Fruit fly (Drosophila melanogaster) whole organism, wandering third instar larva: ENCODE data around the gene Dcr-1.

Experiments
- CG9705 ChIP-seq: fragments of 200-800 bp; sonication (Bioruptor generic); optimal IDR thresholded peaks from 2 replicates; lab custom pipeline; 2018; ENCODE audit warnings: missing biosample characterization, mild to moderate bottlenecking, missing genetic modification characterization
- GATAd ChIP-seq: sonication (Bioruptor generic); optimal IDR thresholded peaks from 2 replicates; lab custom pipeline; 2016; ENCODE audit warnings: missing biosample characterization, missing genetic modification characterization
- Jra ChIP-seq: sonication (Bioruptor generic); optimal IDR thresholded peaks from 2 replicates; lab custom pipeline; 2016; ENCODE audit warnings: missing biosample characterization, missing genetic modification characterization
- Mio ChIP-seq: sonication (Bioruptor generic); optimal IDR thresholded peaks from 2 replicates; lab custom pipeline; 2016; ENCODE audit warnings: missing biosample characterization, missing genetic modification characterization
- Myc ChIP-seq: fragments of >200 bp; optimal IDR thresholded peaks from 2 replicates; lab custom pipeline; 2017
- Rel ChIP-seq, 2 experiments: fragments of 200-800 bp; sonication (Bioruptor generic) in 1 of 2; optimal IDR thresholded peaks; 2 replicates in 1 of 2; 3 replicates in 1 of 2; lab custom pipeline; 2016 to 2019; ENCODE audit warnings: mild to moderate bottlenecking in 2 of 2, missing biosample characterization in 2 of 2, missing genetic modification characterization in 2 of 2, moderate library complexity in 1 of 2
- br ChIP-seq: fragments of 200-800 bp; sonication (Bioruptor generic); optimal IDR thresholded peaks from 2 replicates; lab custom pipeline; 2016; ENCODE audit warnings: missing biosample characterization, missing genetic modification characterization
- brk ChIP-seq: fragments of 200-800 bp; sonication (Bioruptor generic); optimal IDR thresholded peaks from 2 replicates; lab custom pipeline; 2016; ENCODE audit warnings: missing biosample characterization, mild to moderate bottlenecking, missing genetic modification characterization
- foxo ChIP-seq, 2 experiments: fragments of 200-800 bp; sonication (Bioruptor generic); optimal IDR thresholded peaks; 2 replicates in 1 of 2; 3 replicates in 1 of 2; lab custom pipeline; 2016 to 2017; ENCODE audit warnings: missing biosample characterization in 2 of 2, missing genetic modification characterization in 2 of 2
- fru ChIP-seq: fragments of 200-800 bp; sonication (Bioruptor generic); optimal IDR thresholded peaks from 3 replicates; lab custom pipeline; 2016; ENCODE audit warnings: missing biosample characterization, mild to moderate bottlenecking, missing genetic modification characterization
- h ChIP-seq: fragments of 200-800 bp; sonication (Bioruptor generic); optimal IDR thresholded peaks from 3 replicates; lab custom pipeline; 2016; ENCODE audit warnings: missing biosample characterization, mild to moderate bottlenecking, missing genetic modification characterization
- jim ChIP-seq: fragments of 175-275, 200-325 bp; sonication (Bioruptor generic); optimal IDR thresholded peaks from 2 replicates; lab custom pipeline; 2016; ENCODE audit warnings: missing biosample characterization, mild to moderate bottlenecking, missing genetic modification characterization
- lola ChIP-seq: fragments of >200 bp; optimal IDR thresholded peaks from 2 replicates; lab custom pipeline; 2017; ENCODE audit warnings: missing biosample characterization, missing genetic modification characterization
- sage ChIP-seq: fragments of 200-800 bp; sonication (Bioruptor generic); optimal IDR thresholded peaks from 2 replicates; lab custom pipeline; 2016; ENCODE audit warnings: missing biosample characterization, mild to moderate bottlenecking, missing genetic modification characterization
- usp ChIP-seq: fragments of >200 bp; optimal IDR thresholded peaks from 2 replicates; lab custom pipeline; 2017; ENCODE audit warnings: missing biosample characterization, missing genetic modification characterization

Dcr-1 gene

DNA sequence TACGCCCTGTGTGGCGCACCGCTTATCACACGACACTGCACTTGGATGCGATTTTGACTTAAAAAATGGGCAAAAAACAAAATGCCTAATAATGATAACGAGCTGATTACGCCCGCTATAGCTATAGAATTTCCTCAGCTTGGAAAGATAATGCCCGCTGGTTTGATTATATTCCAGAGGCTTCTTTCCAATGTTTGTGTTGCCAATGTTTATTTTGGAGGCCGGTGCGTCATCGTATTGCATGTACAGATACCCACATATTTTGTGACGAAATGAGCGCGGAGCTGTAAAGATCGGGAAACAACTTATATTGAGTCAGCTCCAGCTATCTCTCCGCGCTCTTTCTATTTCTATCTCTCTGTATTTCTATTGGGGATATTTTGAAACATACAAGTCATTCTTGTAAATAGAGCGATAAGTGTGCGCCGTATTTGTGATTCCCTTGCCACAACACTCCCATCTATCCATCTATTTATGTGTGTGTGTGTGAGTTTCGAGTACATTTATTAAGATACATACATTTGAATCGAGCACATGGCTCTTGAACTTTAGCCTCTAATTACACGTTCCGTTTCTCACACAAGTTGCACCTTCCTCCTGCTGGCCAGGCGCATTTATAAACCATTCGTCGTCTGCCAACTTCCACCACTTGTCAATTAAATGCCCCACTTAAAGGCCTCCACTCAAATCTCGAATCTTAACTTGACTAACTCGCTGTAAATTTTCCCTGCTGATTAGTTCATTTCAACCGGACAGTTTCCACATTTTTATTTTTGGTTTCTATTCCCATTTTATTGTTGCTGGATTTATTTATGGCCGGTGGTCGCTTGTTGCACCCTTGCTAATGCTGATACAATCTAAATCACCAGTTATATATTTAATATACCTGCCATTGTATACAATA is 56.6 kb downstream of the Dcr-1 start:
- TF ChIP-seq Jra, result peak; percentile 17
- no peak for TF ChIP-seq GATAd (GFP tag; lab: Kevin White, UChicago)
- TF ChIP-seq br (GFP tag; lab: Kevin White, UChicago), result no peak
- TF ChIP-seq brk (GFP tag; lab: Kevin White, UChicago), result no peak
- TF ChIP-seq Myc (lab: Kevin White, UChicago), result no peak
- TF ChIP-seq h (GFP tag; lab: Kevin White, UChicago), result peak; percentile 31
- TF ChIP-seq fru (GFP tag; lab: Kevin White, UChicago), result no peak
- no peak for TF ChIP-seq sage
- TF ChIP-seq CG9705 (GFP tag; lab: Kevin White, UChicago), result peak; percentile 10
- TF ChIP-seq foxo (GFP tag; optimal IDR thresholded peaks at IDR 0.05; lab: Kevin White, UChicago), result peak in 1 of 2 experiments; percentile 33
- TF ChIP-seq lola (GFP tag; lab: Kevin White, UChicago), result no peak
- no peak for TF ChIP-seq usp
- no peak for TF ChIP-seq Rel (GFP tag; optimal IDR thresholded peaks at IDR 0.05; lab: Kevin White, UChicago)
- TF ChIP-seq Rel (tag; optimal IDR thresholded peaks at IDR 0.05; lab: Kevin White, UChicago), result peak; percentile 75
- no peak for TF ChIP-seq Mio (GFP tag; lab: Kevin White, UChicago)
- TF ChIP-seq jim (GFP tag; lab: Kevin White, UChicago), result no peak
